Worm (Caenorhabditis elegans) whole organism, L4/young adult: Measurements from ENCODE around the gene mct-4.

Experiments
- W03F9.2 ChIP-seq: fragments of 150-350 bp; optimal IDR thresholded peaks from 2 replicates; lab custom pipeline; 2014; ENCODE audit warnings: missing biosample characterization, missing genetic modification characterization
- him-1 ChIP-seq: sonication (generic microtip); optimal IDR thresholded peaks from 2 replicates; lab custom pipeline; 2016; ENCODE audit warnings: missing genotype, missing genetic modification reagents, missing genetic modification characterization, missing compliant biosample characterization

ce11 chrX:4965592-4965991 lies 36.0 kb upstream of the mct-4 start:
- TF ChIP-seq W03F9.2 (no peak), him-1 (tag; lab: Kevin White, UChicago) (no peak)
